Fruit fly (Drosophila melanogaster) Kc167 (cell line): ENCODE data around the gene CG10301.

Experiments used
- Myc ChIP-seq: fragments of >200 bp; optimal IDR thresholded peaks from 2 replicates; lab custom pipeline; 2017; ENCODE audit warnings: missing external identifiers
- Sin3A ChIP-seq: fragments of >200 bp; optimal IDR thresholded peaks from 2 replicates; lab custom pipeline; 2018; ENCODE audit warnings: missing external identifiers
- h ChIP-seq: fragments of >200 bp; optimal IDR thresholded peaks from 3 replicates; lab custom pipeline; 2018; ENCODE audit warnings: missing external identifiers
- insv ChIP-seq: fragments of >200 bp; optimal IDR thresholded peaks from 3 replicates; lab custom pipeline; 2018; ENCODE audit warnings: missing external identifiers
- psq ChIP-seq: fragments of >200 bp; optimal IDR thresholded peaks from 2 replicates; lab custom pipeline; 2017; ENCODE audit warnings: missing external identifiers
- ttk ChIP-seq: sonication (Bioruptor generic); optimal IDR thresholded peaks from 2 replicates; lab custom pipeline; 2017; ENCODE audit warnings: missing external identifiers

CG10301 gene

dm6 chr3R:23709508-23710208 is at the start of gene CG10301:
TSS of gene CG10301 (plus strand) at chr3R:23710158.
- TF ChIP-seq ttk (lab: Kevin White, UChicago), result no peak
- no peak for TF ChIP-seq Sin3A (lab: Kevin White, UChicago)

dm6 chr3R:23662782-23663181 is 47.2 kb upstream of the CG10301 start:
- TF ChIP-seq h (no peak), Myc (lab: Kevin White, UChicago) (no peak), psq (lab: Kevin White, UChicago) (no peak), ttk (lab: Kevin White, UChicago) (no peak), insv (lab: Kevin White, UChicago) (no peak), Sin3A (lab: Kevin White, UChicago) (no peak)

- TF ChIP-seq insv (lab: Kevin White, UChicago) (no peak), psq (lab: Kevin White, UChicago) (no peak), Sin3A (lab: Kevin White, UChicago) (no peak), ttk (lab: Kevin White, UChicago) (no peak), Myc (lab: Kevin White, UChicago) (no peak), h (no peak)
Measured at dm6 chr3R:23664437-23664836, 45.5 kb upstream of the CG10301 start.

dm6 chr3R:23666672-23667211 is 43.2 kb upstream of the CG10301 start:
- TF ChIP-seq Sin3A (lab: Kevin White, UChicago), result no peak
- no peak for TF ChIP-seq Myc (lab: Kevin White, UChicago)
- TF ChIP-seq insv (lab: Kevin White, UChicago), result no peak
- no peak for TF ChIP-seq ttk (lab: Kevin White, UChicago)
- no peak for TF ChIP-seq h
- TF ChIP-seq psq (lab: Kevin White, UChicago), result no peak

- no peak for TF ChIP-seq h
- no peak for TF ChIP-seq Sin3A (lab: Kevin White, UChicago)
- no peak for TF ChIP-seq psq (lab: Kevin White, UChicago)
- no peak for TF ChIP-seq ttk (lab: Kevin White, UChicago)
- no peak for TF ChIP-seq Myc (lab: Kevin White, UChicago)
- TF ChIP-seq insv (lab: Kevin White, UChicago), result no peak
Measured at dm6 chr3R:23667451-23667850, 42.5 kb upstream of the CG10301 start.

- TF ChIP-seq ttk (lab: Kevin White, UChicago), result no peak
- TF ChIP-seq Myc (lab: Kevin White, UChicago), result no peak
- TF ChIP-seq h, result no peak
- TF ChIP-seq insv (lab: Kevin White, UChicago), result no peak
- TF ChIP-seq psq (lab: Kevin White, UChicago), result no peak
- no peak for TF ChIP-seq Sin3A (lab: Kevin White, UChicago)
Measured at dm6 chr3R:23668583-23668982, 41.4 kb upstream of the CG10301 start.

- TF ChIP-seq Sin3A (lab: Kevin White, UChicago) (no peak), ttk (lab: Kevin White, UChicago) (no peak), Myc (lab: Kevin White, UChicago) (no peak)
Measured at dm6 chr3R:23669401-23670216, 40.3 kb upstream of the CG10301 start, which contains the start of gene CG31145. TSS of gene CG31145 (minus strand) at chr3R:23669659.

dm6 chr3R:23673084-23673483 is 36.9 kb upstream of the CG10301 start:
- TF ChIP-seq psq (lab: Kevin White, UChicago), result no peak
- no peak for TF ChIP-seq Sin3A (lab: Kevin White, UChicago)

- TF ChIP-seq Myc (lab: Kevin White, UChicago), result no peak
- TF ChIP-seq h, result no peak
- no peak for TF ChIP-seq ttk (lab: Kevin White, UChicago)
- TF ChIP-seq psq (lab: Kevin White, UChicago), result no peak
- no peak for TF ChIP-seq insv (lab: Kevin White, UChicago)
- TF ChIP-seq Sin3A (lab: Kevin White, UChicago), result no peak
Measured at dm6 chr3R:23674369-23674768, 35.6 kb upstream of the CG10301 start.

dm6 chr3R:23675646-23676045 is 34.3 kb upstream of the CG10301 start:
- no peak for TF ChIP-seq h
- no peak for TF ChIP-seq ttk (lab: Kevin White, UChicago)
- no peak for TF ChIP-seq Sin3A (lab: Kevin White, UChicago)
- TF ChIP-seq Myc (lab: Kevin White, UChicago), result no peak
- no peak for TF ChIP-seq insv (lab: Kevin White, UChicago)
- no peak for TF ChIP-seq psq (lab: Kevin White, UChicago)

- TF ChIP-seq psq (lab: Kevin White, UChicago), result no peak
- no peak for TF ChIP-seq Sin3A (lab: Kevin White, UChicago)
- TF ChIP-seq insv (lab: Kevin White, UChicago), result no peak
- no peak for TF ChIP-seq Myc (lab: Kevin White, UChicago)
- no peak for TF ChIP-seq ttk (lab: Kevin White, UChicago)
- TF ChIP-seq h, result no peak
Measured at dm6 chr3R:23677058-23677457, 32.9 kb upstream of the CG10301 start, which contains the start of gene GILT3. TSS of gene GILT3 (plus strand) at chr3R:23677358.
